Fruit fly (Drosophila melanogaster): ENCODE measurements around the gene rdx.
A peak's percentile ranks its signal among the peaks of the same experiment; 100 is the strongest.

Gene rdx

DNA sequence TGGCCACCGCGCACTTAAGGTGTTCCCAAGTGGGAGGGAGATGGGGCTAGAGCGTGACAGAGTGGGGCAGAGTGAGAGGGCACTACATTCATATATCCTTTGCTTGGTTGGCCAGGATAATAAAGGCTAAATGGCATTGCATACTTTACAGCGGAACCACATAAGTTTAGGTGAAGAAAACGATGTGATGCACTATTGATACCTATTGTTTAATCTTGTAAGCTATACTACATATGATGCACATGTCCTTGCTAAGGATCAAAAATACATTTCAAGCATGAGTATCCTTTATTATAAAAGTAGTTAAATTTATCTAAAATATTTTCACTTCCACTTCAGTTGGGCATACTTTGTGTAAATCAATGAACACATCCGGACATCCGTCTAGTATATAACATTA is 9.2 kb upstream of the rdx start (continued):
- TF ChIP-seq CG13424 (tag; optimal IDR thresholded peaks at IDR 0.05), result peak; percentile 36
- no peak for TF ChIP-seq ranshi (GFP tag; IDR thresholded peaks at IDR 0.05)
- no peak for TF ChIP-seq Ada2b (GFP tag; IDR thresholded peaks at IDR 0.05)
- no peak for TF ChIP-seq MTF-1 (GFP tag; optimal IDR thresholded peaks at IDR 0.05; ENCODE audit: borderline replicate concordance)
- TF ChIP-seq CG6254 (GFP tag; optimal IDR thresholded peaks at IDR 0.05), result no peak
- TF ChIP-seq CG10543 (GFP tag; optimal IDR thresholded peaks at IDR 0.05), result no peak
- no peak for TF ChIP-seq CG11093 (GFP tag; IDR thresholded peaks at IDR 0.05)
- peak; percentile 50 for TF ChIP-seq CG15269 (tag; optimal IDR thresholded peaks at IDR 0.05)
- no peak for TF ChIP-seq CG3995 (GFP tag; optimal IDR thresholded peaks at IDR 0.05)
- TF ChIP-seq CG1602 (GFP tag; optimal IDR thresholded peaks at IDR 0.05), result peak; percentile 24
- TF ChIP-seq CG3163 (GFP tag; optimal IDR thresholded peaks at IDR 0.05), result no peak
- TF ChIP-seq Bteb2 (GFP tag; optimal IDR thresholded peaks at IDR 0.05), result no peak
- TF ChIP-seq Oaz (GFP tag; IDR thresholded peaks at IDR 0.05), result no peak
- TF ChIP-seq Fer1 (GFP tag; optimal IDR thresholded peaks at IDR 0.05), result no peak
- TF ChIP-seq kah (GFP tag; optimal IDR thresholded peaks at IDR 0.05), result no peak
- no peak for TF ChIP-seq stc (GFP tag; IDR thresholded peaks at IDR 0.05)
- TF ChIP-seq Rfx (GFP tag; IDR thresholded peaks at IDR 0.05), result peak; percentile 51; the same call in 1 of the 2 replicates
- TF ChIP-seq Antp (GFP tag; optimal IDR thresholded peaks at IDR 0.05), result no peak
- peak; percentile 65 for TF ChIP-seq CG4404 (GFP tag; IDR thresholded peaks at IDR 0.05)
- no peak for TF ChIP-seq CG10654 (GFP tag; optimal IDR thresholded peaks at IDR 0.05)
- TF ChIP-seq Atf6 (GFP tag; IDR thresholded peaks at IDR 0.05), result peak; percentile 38; the same call in 1 of the 2 replicates
- no peak for TF ChIP-seq Hr78 (GFP tag; optimal IDR thresholded peaks at IDR 0.05)
- no peak for TF ChIP-seq CG8388 (GFP tag; optimal IDR thresholded peaks at IDR 0.05)
- peak; percentile 12 for TF ChIP-seq stwl (tag; optimal IDR thresholded peaks at IDR 0.05)
- TF ChIP-seq otp (GFP tag; IDR thresholded peaks at IDR 0.05), result no peak
- TF ChIP-seq PHDP (tag; optimal IDR thresholded peaks at IDR 0.05), result peak; percentile 28
- peak; percentile 30 for TF ChIP-seq Abd-B (GFP tag; optimal IDR thresholded peaks at IDR 0.05)
- no peak for TF ChIP-seq wdn (GFP tag; IDR thresholded peaks at IDR 0.05)
- TF ChIP-seq Lpt (GFP tag; optimal IDR thresholded peaks at IDR 0.05), result no peak
- no peak for TF ChIP-seq Hand (GFP tag; optimal IDR thresholded peaks at IDR 0.05)
- no peak for TF ChIP-seq Dbx (GFP tag; IDR thresholded peaks at IDR 0.05)
- no peak for TF ChIP-seq CG13775 (GFP tag; optimal IDR thresholded peaks at IDR 0.05)
- TF ChIP-seq row (GFP tag; IDR thresholded peaks at IDR 0.05), result peak; percentile 76
- TF ChIP-seq CG10979 (tag; optimal IDR thresholded peaks at IDR 0.05), result peak; percentile 0
- TF ChIP-seq CG31365 (tag; optimal IDR thresholded peaks at IDR 0.05), result no peak
- TF ChIP-seq CG8281 (tag; optimal IDR thresholded peaks at IDR 0.05), result no peak
- TF ChIP-seq run (tag; optimal IDR thresholded peaks at IDR 0.05), result no peak
- TF ChIP-seq CG6689 (GFP tag; IDR thresholded peaks at IDR 0.05), result peak; percentile 62
- no peak for TF ChIP-seq tx (GFP tag; optimal IDR thresholded peaks at IDR 0.05)
- no peak for TF ChIP-seq onecut (GFP tag; IDR thresholded peaks at IDR 0.05)
- no peak for TF ChIP-seq CG3407 (GFP tag; optimal IDR thresholded peaks at IDR 0.05)
- peak; percentile 34 for TF ChIP-seq nmo (GFP tag; optimal IDR thresholded peaks at IDR 0.05)
- no peak for TF ChIP-seq C15 (GFP tag; IDR thresholded peaks at IDR 0.05)
- TF ChIP-seq ash1 (GFP tag; optimal IDR thresholded peaks at IDR 0.05), result no peak
- TF ChIP-seq CG1832 (GFP tag; optimal IDR thresholded peaks at IDR 0.05), result no peak
- no peak for TF ChIP-seq knrl (GFP tag; IDR thresholded peaks at IDR 0.05; ENCODE audit: partially characterized antibody)
- TF ChIP-seq Hr3 (GFP tag; optimal IDR thresholded peaks at IDR 0.05), result peak; percentile 13
- peak; percentile 46 for TF ChIP-seq Sox102F (GFP tag; optimal IDR thresholded peaks at IDR 0.05)
- peak; percentile 45 for TF ChIP-seq Xbp1 (GFP tag; optimal IDR thresholded peaks at IDR 0.05)
- no peak for TF ChIP-seq unc-4 (GFP tag; IDR thresholded peaks at IDR 0.05; ENCODE audit: partially characterized antibody)
- peak; percentile 60 for TF ChIP-seq slbo (GFP tag; IDR thresholded peaks at IDR 0.05)
- no peak for TF ChIP-seq Dip3 (GFP tag; optimal IDR thresholded peaks at IDR 0.05)

Measured in whole organism, embryonic.